Worm (Caenorhabditis elegans) whole organism, L1 larva: Measurements from ENCODE around the gene W01C9.2.

Source experiments
- C16A3.4 ChIP-seq: fragments of 150-350 bp; optimal IDR thresholded peaks from 2 replicates; lab custom pipeline; 2014; ENCODE audit warnings: missing biosample characterization, missing genetic modification characterization
- C34B4.2 ChIP-seq: sonication (generic microtip); optimal IDR thresholded peaks from 2 replicates; lab custom pipeline; 2017; ENCODE audit warnings: mild to moderate bottlenecking, missing genetic modification characterization, missing compliant biosample characterization
- F16B12.6 ChIP-seq: fragments of 150-350 bp; optimal IDR thresholded peaks from 2 replicates; lab custom pipeline; 2014; ENCODE audit warnings: missing biosample characterization, missing genetic modification characterization
- Y116A8C.19 ChIP-seq: sonication (generic microtip); optimal IDR thresholded peaks from 2 replicates; lab custom pipeline; 2016; ENCODE audit warnings: missing compliant biosample characterization, missing genetic modification characterization, borderline replicate concordance
- aha-1 ChIP-seq: fragments of 150-350 bp; optimal IDR thresholded peaks from 2 replicates; lab custom pipeline; 2014; ENCODE audit warnings: missing biosample characterization, missing genetic modification characterization
- aly-2 ChIP-seq: fragments of 150-350 bp; optimal IDR thresholded peaks from 2 replicates; lab custom pipeline; 2014; ENCODE audit warnings: missing biosample characterization, missing genetic modification characterization
- ama-1 ChIP-seq: fragments of 150-350 bp; optimal IDR thresholded peaks from 2 replicates; lab custom pipeline; 2014
- blmp-1 ChIP-seq: fragments of 150-350 bp; optimal IDR thresholded peaks from 2 replicates; lab custom pipeline; 2014; ENCODE audit warnings: missing biosample characterization, missing genetic modification characterization
- ceh-63 ChIP-seq: fragments of 200-800 bp; sonication (Bioruptor generic); optimal IDR thresholded peaks from 2 replicates; lab custom pipeline; 2018; ENCODE audit warnings: mild to moderate bottlenecking, missing genetic modification characterization, missing compliant biosample characterization
- ceh-8 ChIP-seq: fragments of 200-800 bp; sonication (Bioruptor generic); optimal IDR thresholded peaks from 2 replicates; lab custom pipeline; 2018; ENCODE audit warnings: mild to moderate bottlenecking, missing genetic modification characterization, moderate library complexity, missing compliant biosample characterization
- ceh-82 ChIP-seq, 3 experiments: fragments of 150-350 bp in 1 of 3; sonication (generic microtip) in 2 of 3; optimal IDR thresholded peaks; 2 replicates each; lab custom pipeline; 2014 to 2017; ENCODE audit warnings: missing biosample characterization in 3 of 3, missing genetic modification characterization in 3 of 3
- ceh-88 ChIP-seq: fragments of 200-800 bp; sonication (Bioruptor generic); IDR thresholded peaks from 2 replicates; pipeline ENCODE4 v1.3.6; 2022; ENCODE audit warnings: missing genetic modification characterization, missing compliant biosample characterization
- ceh-90 ChIP-seq: sonication (generic microtip); optimal IDR thresholded peaks from 2 replicates; lab custom pipeline; 2016; ENCODE audit warnings: missing genetic modification characterization, missing compliant biosample characterization
- dpl-1 ChIP-seq, 3 experiments: fragments of 150-350 bp in 2 of 3; sonication (generic microtip) in 1 of 3; optimal IDR thresholded peaks; 2 replicates each; lab custom pipeline; 2014 to 2017; ENCODE audit warnings: missing biosample characterization in 3 of 3, missing genetic modification characterization in 3 of 3, missing genetic modification reagents in 3 of 3
- dsc-1 ChIP-seq: sonication (generic microtip); optimal IDR thresholded peaks from 2 replicates; lab custom pipeline; 2016; ENCODE audit warnings: mild to moderate bottlenecking, missing genetic modification characterization, missing compliant biosample characterization
- efl-1 ChIP-seq, 4 experiments: fragments of 150-350 bp; optimal IDR thresholded peaks in 3 of 4; peaks in 1 of 4; 1 replicate in 1 of 4; 2 replicates in 3 of 4; lab custom pipeline; 2014; ENCODE audit warnings: missing biosample characterization in 2 of 4, missing genetic modification characterization in 2 of 4, missing genetic modification reagents in 2 of 4
- egl-13 ChIP-seq: sonication (generic microtip); optimal IDR thresholded peaks from 2 replicates; lab custom pipeline; 2016; ENCODE audit warnings: missing genotype, missing genetic modification reagents, missing genetic modification characterization, missing compliant biosample characterization
- ets-5 ChIP-seq: fragments of 200-800 bp; sonication (Bioruptor generic); IDR thresholded peaks from 2 replicates; pipeline ENCODE4 v1.3.6; 2022; ENCODE audit warnings: missing genetic modification characterization, missing compliant biosample characterization
- fkh-10 ChIP-seq: sonication (generic microtip); optimal IDR thresholded peaks from 2 replicates; lab custom pipeline; 2017; ENCODE audit warnings: missing biosample characterization, missing genetic modification reagents, missing genetic modification characterization
- fos-1 ChIP-seq: fragments of 150-350 bp; optimal IDR thresholded peaks from 2 replicates; lab custom pipeline; 2014; ENCODE audit warnings: missing biosample characterization, missing genetic modification characterization
- grh-1 ChIP-seq: fragments of 200-800 bp; sonication (Bioruptor generic); IDR thresholded peaks from 2 replicates; pipeline ENCODE4 v1.3.6; 2022; ENCODE audit warnings: missing genetic modification reagents, missing genetic modification characterization, missing compliant biosample characterization
- hlh-17 ChIP-seq: fragments of 200-800 bp; sonication (Bioruptor generic); optimal IDR thresholded peaks from 2 replicates; lab custom pipeline; 2018; ENCODE audit warnings: missing genetic modification characterization, mild to moderate bottlenecking, missing compliant biosample characterization, moderate library complexity, borderline replicate concordance
- hlh-4 ChIP-seq: sonication (generic microtip); optimal IDR thresholded peaks from 2 replicates; lab custom pipeline; 2016; ENCODE audit warnings: mild to moderate bottlenecking, missing genetic modification characterization, missing compliant biosample characterization
- hpl-2 ChIP-seq: fragments of 150-350 bp; optimal IDR thresholded peaks from 2 replicates; lab custom pipeline; 2014; ENCODE audit warnings: missing biosample characterization, missing genetic modification reagents, missing genetic modification characterization
- irx-1 ChIP-seq: sonication (generic microtip); optimal IDR thresholded peaks from 2 replicates; lab custom pipeline; 2016; ENCODE audit warnings: missing genetic modification characterization, missing compliant biosample characterization
- isw-1 ChIP-seq: fragments of 200-800 bp; sonication (Bioruptor generic); IDR thresholded peaks from 2 replicates; pipeline ENCODE4 v1.3.6; 2022; ENCODE audit warnings: missing genetic modification characterization, missing compliant biosample characterization
- lin-35 ChIP-seq, 2 experiments: fragments of 150-350 bp; optimal IDR thresholded peaks; 2 replicates each; lab custom pipeline; 2014; ENCODE audit warnings: missing biosample characterization in 2 of 2, missing genetic modification characterization in 2 of 2, missing genetic modification reagents in 2 of 2
- lin-39 ChIP-seq: fragments of 150-350 bp; optimal IDR thresholded peaks from 2 replicates; lab custom pipeline; 2014; ENCODE audit warnings: missing biosample characterization, missing genetic modification reagents, missing genetic modification characterization
- lsy-2 ChIP-seq, 2 experiments: fragments of 150-350 bp; optimal IDR thresholded peaks; 2 replicates each; lab custom pipeline; 2014; ENCODE audit warnings: missing biosample characterization in 2 of 2, missing genetic modification characterization in 2 of 2
- mdl-1 ChIP-seq, 2 experiments: fragments of 150-350 bp; optimal IDR thresholded peaks; 2 replicates each; lab custom pipeline; 2014 to 2017; ENCODE audit warnings: missing biosample characterization in 2 of 2, missing genetic modification characterization in 2 of 2, inconsistent platforms in 1 of 2
- mep-1 ChIP-seq: fragments of 150-350 bp; optimal IDR thresholded peaks from 2 replicates; lab custom pipeline; 2014; ENCODE audit warnings: missing biosample characterization, missing genetic modification characterization
- nhr-19 ChIP-seq: fragments of 200-800 bp; sonication (Bioruptor generic); conservative IDR thresholded peaks from 2 replicates; pipeline ENCODE4 v1.3.6; 2022; ENCODE audit warnings: missing genetic modification characterization, missing compliant biosample characterization
- nhr-28 ChIP-seq: fragments of 150-350 bp; optimal IDR thresholded peaks from 2 replicates; lab custom pipeline; 2014; ENCODE audit warnings: missing biosample characterization, missing genetic modification characterization
- nhr-47 ChIP-seq: sonication (generic microtip); optimal IDR thresholded peaks from 2 replicates; lab custom pipeline; 2016; ENCODE audit warnings: mild to moderate bottlenecking, missing genetic modification characterization, moderate library complexity, missing compliant biosample characterization
- nhr-71 ChIP-seq: sonication (generic microtip); optimal IDR thresholded peaks from 2 replicates; lab custom pipeline; 2016; ENCODE audit warnings: mild to moderate bottlenecking, missing genetic modification characterization, moderate library complexity, missing compliant biosample characterization
- nhr-84 ChIP-seq: sonication (generic microtip); optimal IDR thresholded peaks from 2 replicates; lab custom pipeline; 2017; ENCODE audit warnings: missing biosample characterization, missing genetic modification characterization
- nhr-85 ChIP-seq: sonication (generic microtip); peaks from one replicate; lab custom pipeline; 2016; ENCODE audit warnings: missing genetic modification characterization, inconsistent platforms, missing compliant biosample characterization
- nhr-90 ChIP-seq: sonication (generic microtip); optimal IDR thresholded peaks from 2 replicates; lab custom pipeline; 2016; ENCODE audit warnings: mild to moderate bottlenecking, missing genetic modification characterization, missing compliant biosample characterization; ENCODE audit not compliant: poor library complexity
- pag-3 ChIP-seq: sonication (generic microtip); optimal IDR thresholded peaks from 2 replicates; lab custom pipeline; 2017; ENCODE audit warnings: missing genetic modification characterization, mild to moderate bottlenecking, missing compliant biosample characterization, antibody characterized with exemption, borderline replicate concordance; ENCODE audit not compliant: insufficient read depth
- rnt-1 ChIP-seq: sonication (generic microtip); optimal IDR thresholded peaks from 2 replicates; lab custom pipeline; 2016; ENCODE audit warnings: mild to moderate bottlenecking, missing genetic modification characterization, moderate library complexity, missing compliant biosample characterization
- snu-23 ChIP-seq: sonication (generic microtip); optimal IDR thresholded peaks from 2 replicates; lab custom pipeline; 2016; ENCODE audit warnings: missing genetic modification characterization, missing compliant biosample characterization
- sox-4 ChIP-seq: sonication (generic microtip); optimal IDR thresholded peaks from 2 replicates; lab custom pipeline; 2016; ENCODE audit warnings: missing genetic modification characterization, missing compliant biosample characterization
- sptf-1 ChIP-seq: fragments of 150-350 bp; optimal IDR thresholded peaks from 2 replicates; lab custom pipeline; 2014; ENCODE audit warnings: missing biosample characterization, missing genetic modification characterization
- sup-37 ChIP-seq: fragments of 200-800 bp; sonication (Bioruptor generic); optimal IDR thresholded peaks from 2 replicates; lab custom pipeline; 2018; ENCODE audit warnings: mild to moderate bottlenecking, missing genetic modification characterization, missing compliant biosample characterization
- swsn-7 ChIP-seq: sonication (generic microtip); optimal IDR thresholded peaks from 2 replicates; lab custom pipeline; 2016; ENCODE audit warnings: missing genetic modification characterization, missing compliant biosample characterization
- tlp-1 ChIP-seq: fragments of 150-350 bp; optimal IDR thresholded peaks from 2 replicates; lab custom pipeline; 2014; ENCODE audit warnings: missing biosample characterization, missing genetic modification characterization
- unc-130 ChIP-seq: fragments of 150-350 bp; optimal IDR thresholded peaks from 2 replicates; lab custom pipeline; 2017; ENCODE audit warnings: missing biosample characterization, missing genetic modification characterization, inconsistent platforms
- unc-30 ChIP-seq: sonication (generic microtip); optimal IDR thresholded peaks from 2 replicates; lab custom pipeline; 2017; ENCODE audit warnings: missing biosample characterization, missing genetic modification characterization
- unc-62 ChIP-seq: fragments of 150-350 bp; optimal IDR thresholded peaks from 2 replicates; lab custom pipeline; 2014; ENCODE audit warnings: missing biosample characterization, missing genetic modification reagents, missing genetic modification characterization
- unc-86 ChIP-seq: sonication (generic microtip); optimal IDR thresholded peaks from 2 replicates; lab custom pipeline; 2016; ENCODE audit warnings: missing genetic modification characterization, missing compliant biosample characterization
- vab-15 ChIP-seq: sonication (generic microtip); optimal IDR thresholded peaks from 2 replicates; lab custom pipeline; 2017; ENCODE audit warnings: missing genotype, mild to moderate bottlenecking, missing genetic modification characterization, missing compliant biosample characterization
- zip-4 ChIP-seq: fragments of 200-800 bp; sonication (Bioruptor generic); optimal IDR thresholded peaks from 2 replicates; lab custom pipeline; 2018; ENCODE audit warnings: mild to moderate bottlenecking, missing genetic modification characterization, moderate library complexity, missing compliant biosample characterization
- ztf-4 ChIP-seq: fragments of 150-350 bp; optimal IDR thresholded peaks from 2 replicates; lab custom pipeline; 2014; ENCODE audit warnings: missing biosample characterization, missing genetic modification characterization

Gene W01C9.2

ce11 chrII:8585036-8585627 is 49.0 kb downstream of the W01C9.2 start, which contains the start of gene F54C9.11:
Gene F54C9.11, minus strand, starts transcription at chrII:8585086.
- TF ChIP-seq efl-1 (optimal IDR thresholded peaks at IDR 0.05; lab: Kevin White, UChicago) (no peak), efl-1 (GFP tag; optimal IDR thresholded peaks at IDR 0.05 in 1 of 2; lab: Kevin White, UChicago) (no peak), F16B12.6 (tag; lab: Kevin White, UChicago) (no peak), Y116A8C.19 (tag; lab: Kevin White, UChicago) (no peak), nhr-28 (tag; lab: Kevin White, UChicago) (no peak), sup-37 (no peak), fos-1 (no peak), irx-1 (no peak), isw-1 (GFP tag; lab: Robert Waterston, UW) (no peak), hlh-17 (GFP tag; lab: Kevin White, UChicago) (no peak), aly-2 (tag; lab: Kevin White, UChicago) (no peak), ceh-88 (GFP tag; lab: Robert Waterston, UW) (no peak), ztf-4 (peak; percentile 30), C16A3.4 (tag; lab: Kevin White, UChicago) (peak; percentile 7), ceh-82 (tag; optimal IDR thresholded peaks at IDR 0.05; lab: Kevin White, UChicago) (no peak), mep-1 (peak; percentile 12), unc-86 (tag; lab: Kevin White, UChicago) (no peak), ceh-8 (GFP tag; lab: Kevin White, UChicago) (no peak), pag-3 (tag; lab: Kevin White, UChicago) (no peak), lsy-2 (tag; optimal IDR thresholded peaks at IDR 0.05; lab: Kevin White, UChicago) (peak in 1 of 2 experiments; percentile 57), ceh-63 (GFP tag; lab: Kevin White, UChicago) (no peak), lin-35 (GFP tag; optimal IDR thresholded peaks at IDR 0.05; lab: Kevin White, UChicago) (peak in 1 of 2 experiments; percentile 14), nhr-71 (tag; lab: Kevin White, UChicago) (peak; percentile 62), dpl-1 (GFP tag; optimal IDR thresholded peaks at IDR 0.05; lab: Kevin White, UChicago) (no peak), dsc-1 (tag; lab: Kevin White, UChicago) (no peak), vab-15 (tag; lab: Kevin White, UChicago) (no peak), swsn-7 (tag; lab: Kevin White, UChicago) (no peak), ets-5 (GFP tag; lab: Robert Waterston, UW) (no peak), ama-1 (lab: Kevin White, UChicago) (no peak), rnt-1 (tag; lab: Kevin White, UChicago) (peak; percentile 42), unc-62 (GFP tag; lab: Kevin White, UChicago) (no peak), C34B4.2 (tag; lab: Kevin White, UChicago) (no peak), egl-13 (tag; lab: Kevin White, UChicago) (no peak), sox-4 (tag; lab: Kevin White, UChicago) (no peak), nhr-90 (tag; lab: Kevin White, UChicago) (no peak), fkh-10 (GFP tag; lab: Kevin White, UChicago) (no peak), grh-1 (GFP tag; lab: Robert Waterston, UW) (no peak), mdl-1 (tag; optimal IDR thresholded peaks at IDR 0.05; lab: Kevin White, UChicago) (no peak), aha-1 (tag; lab: Kevin White, UChicago) (no peak), zip-4 (GFP tag; lab: Kevin White, UChicago) (no peak), ceh-90 (no peak), blmp-1 (tag; lab: Kevin White, UChicago) (peak; percentile 64), tlp-1 (no peak), nhr-85 (tag; lab: Kevin White, UChicago) (no peak), nhr-84 (no peak), unc-30 (tag; lab: Kevin White, UChicago) (no peak), nhr-19 (GFP tag; lab: Robert Waterston, UW) (no peak), lin-39 (tag; lab: Kevin White, UChicago) (no peak), hlh-4 (tag; lab: Kevin White, UChicago) (no peak), nhr-47 (tag; lab: Kevin White, UChicago) (no peak), snu-23 (GFP tag; lab: Kevin White, UChicago) (peak; percentile 11), hpl-2 (GFP tag; lab: Kevin White, UChicago) (no peak), sptf-1 (tag; lab: Kevin White, UChicago) (no peak), unc-130 (tag; lab: Kevin White, UChicago) (no peak)
